Worm (Caenorhabditis elegans): ENCODE data around the gene ncx-2.

ce11 chrV:5334588-5334987 lies 31.1 kb downstream of the ncx-2 start, which contains the start of gene srg-28:
- TF ChIP-seq fkh-10 (GFP tag; optimal IDR thresholded peaks at IDR 0.05) (no peak), madf-9 (GFP tag; conservative IDR thresholded peaks at IDR 0.05) (no peak), aly-2 (tag; optimal IDR thresholded peaks at IDR 0.05) (no peak), nhr-11 (tag; optimal IDR thresholded peaks at IDR 0.05) (no peak), R02D3.7 (tag; optimal IDR thresholded peaks at IDR 0.05) (no peak)
